Fruit fly (Drosophila melanogaster) whole organism, embryonic: ENCODE results near the gene CG13313.

Experiments
- B-H2 ChIP-seq: fragments of 200-800 bp; sonication (Bioruptor generic); optimal IDR thresholded peaks from 2 replicates; lab custom pipeline; 2018; ENCODE audit warnings: missing biosample characterization, mild to moderate bottlenecking, missing genetic modification characterization
- Bdp1 ChIP-seq: fragments of 200-800 bp; sonication (Bioruptor generic); optimal IDR thresholded peaks from 3 replicates; lab custom pipeline; 2016; ENCODE audit warnings: missing biosample characterization, missing genetic modification characterization
- CG11398 ChIP-seq: fragments of 200-800 bp; sonication (Bioruptor generic); optimal IDR thresholded peaks from 2 replicates; lab custom pipeline; 2016; ENCODE audit warnings: missing biosample characterization, missing genetic modification characterization
- CG13123 ChIP-seq: fragments of 200-800 bp; sonication (Bioruptor generic); optimal IDR thresholded peaks from 2 replicates; lab custom pipeline; 2016; ENCODE audit warnings: missing biosample characterization, missing genetic modification characterization
- CG1832 ChIP-seq: fragments of 200-800 bp; sonication (Bioruptor generic); optimal IDR thresholded peaks from 2 replicates; lab custom pipeline; 2017; ENCODE audit warnings: missing biosample characterization, mild to moderate bottlenecking, missing genetic modification characterization, inconsistent platforms
- CG18764 ChIP-seq: fragments of 200-800 bp; sonication (Bioruptor generic); optimal IDR thresholded peaks from 3 replicates; lab custom pipeline; 2016; ENCODE audit warnings: missing biosample characterization, missing genetic modification characterization
- CG32532 ChIP-seq: fragments of 200-800 bp; sonication (Bioruptor generic); IDR thresholded peaks from 2 replicates; pipeline ENCODE4 v1.3.6; 2022; ENCODE audit warnings: missing biosample characterization, missing genetic modification characterization
- CG33557 ChIP-seq: fragments of 200-800 bp; sonication (Bioruptor generic); optimal IDR thresholded peaks from 2 replicates; lab custom pipeline; 2019; ENCODE audit warnings: missing biosample characterization, mild to moderate bottlenecking, missing genetic modification characterization, moderate library complexity
- CG3407 ChIP-seq: fragments of 200-800 bp; sonication (Bioruptor generic); optimal IDR thresholded peaks from 2 replicates; lab custom pipeline; 2018; ENCODE audit warnings: missing biosample characterization, mild to moderate bottlenecking, missing genetic modification characterization
- CG3847 ChIP-seq: fragments of 200-800 bp; sonication (Bioruptor generic); IDR thresholded peaks from 2 replicates; pipeline ENCODE4 v1.3.6; 2022; ENCODE audit warnings: missing biosample characterization, missing genetic modification characterization
- CG3995 ChIP-seq: fragments of 200-800 bp; sonication (Bioruptor generic); optimal IDR thresholded peaks from 3 replicates; lab custom pipeline; 2016; ENCODE audit warnings: missing biosample characterization, missing genetic modification characterization
- CG4820 ChIP-seq: fragments of 200-800 bp; sonication (Bioruptor generic); optimal IDR thresholded peaks from 3 replicates; lab custom pipeline; 2016; ENCODE audit warnings: missing biosample characterization, missing genetic modification characterization
- CG4854 ChIP-seq: fragments of 200-800 bp; sonication (Bioruptor generic); optimal IDR thresholded peaks from 2 replicates; lab custom pipeline; 2016; ENCODE audit warnings: missing biosample characterization, missing genetic modification characterization, inconsistent platforms
- CG5180 ChIP-seq: fragments of 200-800 bp; sonication (Bioruptor generic); optimal IDR thresholded peaks from 3 replicates; lab custom pipeline; 2017; ENCODE audit warnings: missing biosample characterization, missing genetic modification characterization, mild to moderate bottlenecking, moderate library complexity, missing genetic modification reagents
- CG7357 ChIP-seq: fragments of 200-800 bp; sonication (Bioruptor generic); IDR thresholded peaks from 3 replicates; pipeline ENCODE4 v1.3.6; 2022; ENCODE audit warnings: missing biosample characterization, missing genetic modification characterization
- CG7839 ChIP-seq: fragments of 200-800 bp; sonication (Bioruptor generic); optimal IDR thresholded peaks from 3 replicates; lab custom pipeline; 2018; ENCODE audit warnings: missing biosample characterization, mild to moderate bottlenecking, missing genetic modification characterization, moderate library complexity
- CG9215 ChIP-seq: fragments of 200-800 bp; sonication (Bioruptor generic); IDR thresholded peaks from 2 replicates; pipeline ENCODE4 v1.3.6; 2022; ENCODE audit warnings: missing biosample characterization, missing genetic modification characterization
- CG9817 ChIP-seq: fragments of 200-800 bp; sonication (Bioruptor generic); optimal IDR thresholded peaks from 2 replicates; lab custom pipeline; 2018; ENCODE audit warnings: missing biosample characterization, mild to moderate bottlenecking, missing genetic modification characterization, moderate library complexity
- HHEX ChIP-seq: fragments of 200-800 bp; sonication (Bioruptor generic); optimal IDR thresholded peaks from 3 replicates; lab custom pipeline; 2017; ENCODE audit warnings: missing biosample characterization, mild to moderate bottlenecking, missing genetic modification characterization, missing genetic modification reagents
- Hr78 ChIP-seq, 2 experiments: fragments of 200-800 bp in 1 of 2; fragments of >200 bp in 1 of 2; sonication (Bioruptor generic) in 1 of 2; optimal IDR thresholded peaks; 2 replicates each; lab custom pipeline; 2017 to 2019; ENCODE audit warnings: missing biosample characterization in 2 of 2, missing genetic modification characterization in 2 of 2, mild to moderate bottlenecking in 1 of 2, moderate library complexity in 1 of 2
- Lpt ChIP-seq: fragments of >200 bp; optimal IDR thresholded peaks from 2 replicates; lab custom pipeline; 2018; ENCODE audit warnings: missing biosample characterization, missing genetic modification characterization
- Nf-YA ChIP-seq: fragments of 200-800 bp; sonication (Bioruptor generic); IDR thresholded peaks from 2 replicates; pipeline ENCODE4 v1.3.6; 2022; ENCODE audit warnings: missing biosample characterization, missing genetic modification characterization
- Oaz ChIP-seq: fragments of 200-800 bp; sonication (Bioruptor generic); IDR thresholded peaks from 2 replicates; pipeline ENCODE4 v1.3.6; 2022; ENCODE audit warnings: missing biosample characterization, missing genetic modification characterization
- PHDP ChIP-seq: fragments of 200-800 bp; sonication (Bioruptor generic); optimal IDR thresholded peaks from 3 replicates; lab custom pipeline; 2018; ENCODE audit warnings: missing biosample characterization, mild to moderate bottlenecking, missing genetic modification characterization, moderate library complexity
- Rfx ChIP-seq: fragments of 200-800 bp; sonication (Bioruptor generic); IDR thresholded peaks from 2 replicates; pipeline ENCODE4 v1.3.6; 2022; ENCODE audit warnings: missing biosample characterization, missing genetic modification characterization
- Side ChIP-seq: fragments of 200-800 bp; sonication (Bioruptor generic); optimal IDR thresholded peaks from 2 replicates; lab custom pipeline; 2016; ENCODE audit warnings: missing biosample characterization, missing genetic modification characterization
- Sox100B ChIP-seq: fragments of 200-800 bp; sonication (Bioruptor generic); optimal IDR thresholded peaks from 3 replicates; lab custom pipeline; 2018; ENCODE audit warnings: missing biosample characterization, mild to moderate bottlenecking, missing genetic modification characterization
- Xrp1 ChIP-seq: fragments of 200-800 bp; sonication (Bioruptor generic); IDR thresholded peaks from 2 replicates; pipeline ENCODE4 v1.3.6; 2022; ENCODE audit warnings: missing biosample characterization, missing genetic modification characterization
- YL-1 ChIP-seq: fragments of 200-800 bp; sonication (Bioruptor generic); optimal IDR thresholded peaks from 3 replicates; lab custom pipeline; 2017; ENCODE audit warnings: missing biosample characterization, mild to moderate bottlenecking, missing genetic modification characterization
- al ChIP-seq: fragments of 200-800 bp; sonication (Bioruptor generic); IDR thresholded peaks from 2 replicates; pipeline ENCODE4 v1.3.6; 2022; ENCODE audit warnings: missing biosample characterization, missing genetic modification characterization
- ap ChIP-seq: fragments of 200-800 bp; sonication (Bioruptor generic); IDR thresholded peaks from 2 replicates; pipeline ENCODE4 v1.3.6; 2022; ENCODE audit warnings: missing biosample characterization, missing genetic modification characterization
- ase ChIP-seq: fragments of 200-800 bp; sonication (Bioruptor generic); IDR thresholded peaks from 3 replicates; pipeline ENCODE4 v1.3.6; 2022; ENCODE audit warnings: missing biosample characterization, missing genetic modification characterization
- chm ChIP-seq: fragments of 200-800 bp; sonication (Bioruptor generic); IDR thresholded peaks from 2 replicates; pipeline ENCODE4 v1.3.6; 2022; ENCODE audit warnings: missing biosample characterization, missing genetic modification characterization
- chn ChIP-seq: fragments of 200-800 bp; sonication (Bioruptor generic); optimal IDR thresholded peaks from 2 replicates; lab custom pipeline; 2016; ENCODE audit warnings: missing biosample characterization, missing genetic modification characterization
- ci ChIP-seq: fragments of 200-800 bp; sonication (Bioruptor generic); IDR thresholded peaks from 3 replicates; pipeline ENCODE4 v1.3.6; 2022; ENCODE audit warnings: missing biosample characterization, missing genetic modification characterization
- dmrt11E ChIP-seq: fragments of 200-800 bp; sonication (Bioruptor generic); optimal IDR thresholded peaks from 3 replicates; lab custom pipeline; 2018; ENCODE audit warnings: missing biosample characterization, mild to moderate bottlenecking, missing genetic modification characterization, moderate library complexity
- exex ChIP-seq: fragments of 200-800 bp; sonication (Bioruptor generic); optimal IDR thresholded peaks from 4 replicates; lab custom pipeline; 2018; ENCODE audit warnings: missing biosample characterization, mild to moderate bottlenecking, missing genetic modification characterization, moderate library complexity
- jigr1 ChIP-seq: fragments of 200-800 bp; sonication (Bioruptor generic); IDR thresholded peaks from 3 replicates; pipeline ENCODE4 v1.3.6; 2022; ENCODE audit warnings: missing biosample characterization, missing genetic modification characterization
- kay ChIP-seq: fragments of 200-800 bp; sonication (Bioruptor generic); optimal IDR thresholded peaks from 2 replicates; lab custom pipeline; 2016; ENCODE audit warnings: missing biosample characterization, missing genetic modification characterization
- knrl ChIP-seq: fragments of 200-800 bp; sonication (Bioruptor generic); IDR thresholded peaks from 3 replicates; pipeline ENCODE4 v1.3.6; 2022; ENCODE audit warnings: missing biosample characterization, missing genetic modification characterization; ENCODE audit not compliant: partially characterized antibody
- p53 ChIP-seq: fragments of 200-800 bp; sonication (Bioruptor generic); optimal IDR thresholded peaks from 2 replicates; lab custom pipeline; 2016; ENCODE audit warnings: missing biosample characterization, missing genetic modification characterization
- pb ChIP-seq: fragments of 200-800 bp; sonication (Bioruptor generic); optimal IDR thresholded peaks from 3 replicates; lab custom pipeline; 2016; ENCODE audit warnings: missing biosample characterization, missing genetic modification characterization
- pho ChIP-seq: fragments of 200-800 bp; sonication (Bioruptor generic); optimal IDR thresholded peaks from 2 replicates; lab custom pipeline; 2016; ENCODE audit warnings: missing biosample characterization, missing genetic modification characterization
- run ChIP-seq: fragments of 200-800 bp; sonication (Bioruptor generic); optimal IDR thresholded peaks from 3 replicates; lab custom pipeline; 2018; ENCODE audit warnings: missing biosample characterization, mild to moderate bottlenecking, missing genetic modification characterization
- sim ChIP-seq: fragments of 200-800 bp; sonication (Bioruptor generic); IDR thresholded peaks from 2 replicates; pipeline ENCODE4 v1.3.6; 2022; ENCODE audit warnings: missing biosample characterization, missing genetic modification characterization
- slbo ChIP-seq: fragments of 200-800 bp; sonication (Bioruptor generic); IDR thresholded peaks from 2 replicates; pipeline ENCODE4 v1.3.6; 2022; ENCODE audit warnings: missing biosample characterization, missing genetic modification characterization
- sqz ChIP-seq: fragments of 200-800 bp; sonication (Bioruptor generic); optimal IDR thresholded peaks from 3 replicates; lab custom pipeline; 2018; ENCODE audit warnings: missing biosample characterization, mild to moderate bottlenecking, missing genetic modification characterization
- tap ChIP-seq: fragments of 200-800 bp; optimal IDR thresholded peaks from 3 replicates; lab custom pipeline; 2019; ENCODE audit warnings: missing biosample characterization, mild to moderate bottlenecking, missing genetic modification characterization, moderate library complexity
- tgo ChIP-seq: fragments of 200-800 bp; sonication (Bioruptor generic); IDR thresholded peaks from 3 replicates; pipeline ENCODE4 v1.3.6; 2022; ENCODE audit warnings: missing biosample characterization, missing genetic modification characterization
- unc-4 ChIP-seq: fragments of 200-800 bp; sonication (Bioruptor generic); IDR thresholded peaks from 2 replicates; pipeline ENCODE4 v1.3.6; 2022; ENCODE audit warnings: missing biosample characterization, missing genetic modification characterization; ENCODE audit not compliant: partially characterized antibody
- z ChIP-seq: fragments of 200-800 bp; sonication (Bioruptor generic); IDR thresholded peaks from 3 replicates; pipeline ENCODE4 v1.3.6; 2022; ENCODE audit warnings: missing biosample characterization, missing genetic modification characterization

CG13313 gene

DNA sequence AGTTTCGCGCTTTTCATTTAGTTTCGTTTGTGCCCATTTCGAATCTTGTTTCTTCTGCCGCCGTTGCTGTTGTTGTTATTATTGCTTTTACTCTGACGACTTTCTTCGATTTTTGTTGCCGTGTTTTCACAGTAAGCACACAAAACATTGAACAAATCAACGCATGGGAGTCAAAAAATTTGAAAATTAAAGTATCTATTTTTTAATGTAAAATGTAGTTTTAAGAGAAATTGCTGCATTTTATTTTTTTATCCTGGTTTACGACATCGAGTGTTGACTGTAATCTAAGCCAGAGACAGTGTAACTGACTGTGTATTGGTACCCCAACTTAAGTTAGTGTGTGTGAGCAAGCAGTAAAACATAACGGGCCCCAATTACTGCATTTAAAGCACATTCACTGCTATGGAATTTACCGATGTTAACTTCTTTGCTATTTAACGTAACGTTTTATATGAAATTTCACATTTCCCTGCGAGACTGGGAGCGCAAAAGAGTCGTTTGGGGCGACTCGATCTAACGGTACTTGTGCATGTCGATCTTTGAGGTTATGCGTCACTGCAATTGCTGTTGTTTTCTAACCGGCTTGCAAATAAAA lies 37.6 kb downstream of the CG13313 start (continued):
- TF ChIP-seq sqz (GFP tag; lab: Kevin White, UChicago) (no peak), kay (no peak), YL-1 (GFP tag; lab: Kevin White, UChicago) (no peak), pb (GFP tag; lab: Kevin White, UChicago) (no peak), sim (GFP tag; lab: Robert Waterston, UW) (0 out of 2 replicates have a peak, but pooled peaks have one; percentile 30), pho (GFP tag; lab: Kevin White, UChicago) (peak; percentile 52), slbo (peak; percentile 66), CG5180 (GFP tag; lab: Kevin White, UChicago) (no peak), CG7357 (GFP tag; lab: Robert Waterston, UW) (peak; percentile 48; the same call in 1 of the 3 replicates), Sox100B (no peak), CG33557 (GFP tag; lab: Kevin White, UChicago) (no peak), run (tag; lab: Kevin White, UChicago) (no peak), CG1832 (GFP tag; lab: Kevin White, UChicago) (no peak), CG4820 (GFP tag; lab: Kevin White, UChicago) (peak; percentile 30), Nf-YA (0 out of 2 replicates have a peak, but pooled peaks have one; percentile 24), dmrt11E (peak; percentile 61), unc-4 (GFP tag; lab: Robert Waterston, UW) (no peak), exex (tag; lab: Kevin White, UChicago) (no peak), Rfx (peak; percentile 58), HHEX (GFP tag; lab: Kevin White, UChicago) (peak; percentile 49), CG32532 (GFP tag; lab: Robert Waterston, UW) (peak; percentile 73), PHDP (tag; lab: Kevin White, UChicago) (peak; percentile 49), CG3407 (GFP tag; lab: Kevin White, UChicago) (peak; percentile 40), Side (GFP tag; lab: Kevin White, UChicago) (peak; percentile 29), Xrp1 (peak; percentile 77), CG18764 (GFP tag; lab: Kevin White, UChicago) (peak; percentile 9), z (no peak), CG3847 (GFP tag; lab: Robert Waterston, UW) (peak; percentile 46), p53 (GFP tag; lab: Kevin White, UChicago) (no peak), ci (GFP tag; lab: Robert Waterston, UW) (peak; percentile 94), CG13123 (GFP tag; lab: Kevin White, UChicago) (no peak), jigr1 (GFP tag; lab: Robert Waterston, UW) (no peak), CG7839 (peak; percentile 73), ase (peak; percentile 57; the same call in 2 of the 3 replicates), Oaz (GFP tag; lab: Robert Waterston, UW) (no peak), Lpt (no peak), ap (GFP tag; lab: Robert Waterston, UW) (peak; percentile 45), CG11398 (no peak), CG9215 (GFP tag; lab: Robert Waterston, UW) (no peak), CG9817 (no peak), Bdp1 (GFP tag; lab: Kevin White, UChicago) (no peak), tgo (GFP tag; lab: Robert Waterston, UW) (peak; percentile 61; the same call in 2 of the 3 replicates), CG4854 (no peak), tap (tag; lab: Kevin White, UChicago) (no peak), B-H2 (GFP tag; lab: Kevin White, UChicago) (no peak), Hr78 (GFP tag; optimal IDR thresholded peaks at IDR 0.05; lab: Kevin White, UChicago) (no peak), chn (GFP tag; lab: Kevin White, UChicago) (peak; percentile 57), knrl (GFP tag; lab: Robert Waterston, UW) (no peak), CG3995 (GFP tag; lab: Kevin White, UChicago) (peak; percentile 30), al (peak; percentile 47; the same call in 1 of the 2 replicates), chm (GFP tag; lab: Robert Waterston, UW) (peak; percentile 68; the same call in 1 of the 2 replicates)
